Fruit fly (Drosophila melanogaster): ENCODE measurements around the gene Ir67b.

DNA sequence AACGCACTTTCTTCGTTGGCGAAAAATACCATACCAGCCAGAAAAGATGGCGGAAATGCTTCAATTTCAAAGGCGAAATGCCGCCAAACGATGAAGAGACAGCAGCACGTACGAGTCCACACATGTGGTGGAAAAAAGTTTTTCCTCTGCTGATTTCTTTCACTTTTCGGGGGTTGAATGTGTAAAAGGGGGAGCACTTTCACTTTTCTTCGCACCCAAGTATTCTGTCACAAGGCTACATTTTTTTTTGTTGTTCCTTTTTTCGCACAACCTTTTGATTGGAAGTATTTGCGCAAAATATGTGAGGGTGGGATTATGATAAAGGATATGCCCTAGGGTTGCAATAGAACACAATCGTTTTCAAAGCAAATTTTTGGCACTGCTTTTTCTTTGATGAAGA, 22.3 kb downstream of the Ir67b start:
- TF ChIP-seq insv (optimal IDR thresholded peaks at IDR 0.05) (no peak), psq (optimal IDR thresholded peaks at IDR 0.05) (no peak), Sin3A (optimal IDR thresholded peaks at IDR 0.05) (no peak)
